Worm (Caenorhabditis elegans) whole organism, L2 larva: ENCODE results near the gene cyy-1.

ENCODE experiments used
- C34F6.9 ChIP-seq: fragments of 150-350 bp; optimal IDR thresholded peaks from 2 replicates; lab custom pipeline; 2014; ENCODE audit warnings: missing biosample characterization, missing genetic modification characterization
- F13H6.1 ChIP-seq: sonication (generic microtip); optimal IDR thresholded peaks from 2 replicates; lab custom pipeline; 2016; ENCODE audit warnings: missing genetic modification characterization, missing compliant biosample characterization
- R02D3.7 ChIP-seq: fragments of 150-350 bp; optimal IDR thresholded peaks from 2 replicates; lab custom pipeline; 2014; ENCODE audit warnings: missing biosample characterization, missing genetic modification characterization
- Y55F3AM.14 ChIP-seq: fragments of 200-800 bp; sonication (Bioruptor generic); optimal IDR thresholded peaks from 2 replicates; lab custom pipeline; 2018; ENCODE audit warnings: mild to moderate bottlenecking, missing genetic modification characterization, missing compliant biosample characterization
- ZK546.5 ChIP-seq: sonication (generic microtip); optimal IDR thresholded peaks from 2 replicates; lab custom pipeline; 2017; ENCODE audit warnings: missing biosample characterization, missing genetic modification characterization
- aly-2 ChIP-seq: fragments of 150-350 bp; optimal IDR thresholded peaks from 2 replicates; lab custom pipeline; 2014; ENCODE audit warnings: missing biosample characterization, missing genetic modification characterization
- ama-1 ChIP-seq: fragments of 150-350 bp; optimal IDR thresholded peaks from 2 replicates; lab custom pipeline; 2018; ENCODE audit warnings: inconsistent platforms
- ceh-82 ChIP-seq: fragments of 150-350 bp; optimal IDR thresholded peaks from 2 replicates; lab custom pipeline; 2014; ENCODE audit warnings: missing biosample characterization, missing genetic modification characterization
- crh-2 ChIP-seq: sonication (generic microtip); optimal IDR thresholded peaks from 2 replicates; lab custom pipeline; 2017; ENCODE audit warnings: missing biosample characterization, missing genetic modification characterization
- dmd-4 ChIP-seq: sonication (generic microtip); optimal IDR thresholded peaks from 2 replicates; lab custom pipeline; 2017; ENCODE audit warnings: missing biosample characterization, missing genetic modification characterization
- egl-27 ChIP-seq: sonication (generic microtip); optimal IDR thresholded peaks from 3 replicates; lab custom pipeline; 2017; ENCODE audit warnings: missing biosample characterization, missing genetic modification reagents, missing genetic modification characterization
- elt-3 ChIP-seq: sonication (generic microtip); optimal IDR thresholded peaks from 2 replicates; lab custom pipeline; 2017; ENCODE audit warnings: missing biosample characterization, missing genetic modification characterization
- fos-1 ChIP-seq: fragments of 150-350 bp; optimal IDR thresholded peaks from 2 replicates; lab custom pipeline; 2014; ENCODE audit warnings: missing biosample characterization, missing genetic modification characterization
- gmeb-1 ChIP-seq: fragments of 150-350 bp; optimal IDR thresholded peaks from 2 replicates; lab custom pipeline; 2014; ENCODE audit warnings: missing biosample characterization, missing genetic modification characterization
- lin-11 ChIP-seq: fragments of 150-350 bp; sonication (generic microtip); optimal IDR thresholded peaks from 2 replicates; lab custom pipeline; 2014; ENCODE audit warnings: missing biosample characterization, missing genetic modification characterization, inconsistent platforms, mixed read lengths
- lin-13 ChIP-seq: fragments of 150-350 bp; optimal IDR thresholded peaks from 2 replicates; lab custom pipeline; 2014; ENCODE audit warnings: missing biosample characterization, missing genetic modification reagents, missing genetic modification characterization
- lin-39 ChIP-seq: fragments of 150-350 bp; optimal IDR thresholded peaks from 2 replicates; lab custom pipeline; 2014; ENCODE audit warnings: missing biosample characterization, missing genetic modification reagents, missing genetic modification characterization
- lsy-2 ChIP-seq, 2 experiments: fragments of 150-350 bp in 1 of 2; sonication (generic microtip) in 1 of 2; optimal IDR thresholded peaks; 2 replicates each; lab custom pipeline; 2014 to 2017; ENCODE audit warnings: missing biosample characterization in 2 of 2, missing genetic modification characterization in 2 of 2
- mab-5 ChIP-seq: fragments of 150-350 bp; optimal IDR thresholded peaks from 2 replicates; lab custom pipeline; 2014; ENCODE audit warnings: missing biosample characterization, missing genetic modification characterization
- mdl-1 ChIP-seq, 2 experiments: fragments of 150-350 bp in 1 of 2; sonication (generic microtip) in 1 of 2; optimal IDR thresholded peaks; 2 replicates each; lab custom pipeline; 2017; ENCODE audit warnings: missing biosample characterization in 2 of 2, missing genetic modification characterization in 2 of 2
- nhr-10 ChIP-seq: sonication (generic microtip); optimal IDR thresholded peaks from 2 replicates; lab custom pipeline; 2017; ENCODE audit warnings: missing biosample characterization, missing genetic modification characterization
- nhr-11 ChIP-seq: fragments of 150-350 bp; optimal IDR thresholded peaks from 2 replicates; lab custom pipeline; 2014; ENCODE audit warnings: missing biosample characterization, missing genetic modification characterization
- nhr-12 ChIP-seq: fragments of 150-350 bp; optimal IDR thresholded peaks from 2 replicates; lab custom pipeline; 2014; ENCODE audit warnings: missing biosample characterization, missing genetic modification characterization
- nhr-129 ChIP-seq: fragments of 150-350 bp; optimal IDR thresholded peaks from 2 replicates; lab custom pipeline; 2014; ENCODE audit warnings: missing biosample characterization, missing genetic modification characterization
- nhr-23 ChIP-seq: fragments of 150-350 bp; optimal IDR thresholded peaks from 2 replicates; lab custom pipeline; 2014; ENCODE audit warnings: missing biosample characterization, missing genetic modification reagents, missing genetic modification characterization
- nhr-6 ChIP-seq: fragments of 150-350 bp; optimal IDR thresholded peaks from 2 replicates; lab custom pipeline; 2014; ENCODE audit warnings: missing biosample characterization, missing genetic modification characterization
- nhr-77 ChIP-seq: fragments of 150-350 bp; optimal IDR thresholded peaks from 2 replicates; lab custom pipeline; 2014; ENCODE audit warnings: missing biosample characterization, missing genetic modification characterization
- peb-1 ChIP-seq: fragments of 150-350 bp; optimal IDR thresholded peaks from 2 replicates; lab custom pipeline; 2014; ENCODE audit warnings: missing biosample characterization, missing genetic modification characterization
- sma-3 ChIP-seq: sonication (generic microtip); optimal IDR thresholded peaks from 2 replicates; lab custom pipeline; 2016; ENCODE audit warnings: missing genetic modification reagents, missing genetic modification characterization, missing compliant biosample characterization
- unc-39 ChIP-seq: fragments of 150-350 bp; optimal IDR thresholded peaks from 2 replicates; lab custom pipeline; 2014; ENCODE audit warnings: missing biosample characterization, missing genetic modification characterization
- unc-55 ChIP-seq: fragments of 150-350 bp; sonication (generic microtip); optimal IDR thresholded peaks from 3 replicates; lab custom pipeline; 2014; ENCODE audit warnings: missing biosample characterization, missing genetic modification reagents, missing genetic modification characterization
- unc-62 ChIP-seq: fragments of 150-350 bp; optimal IDR thresholded peaks from 2 replicates; lab custom pipeline; 2014; ENCODE audit warnings: missing biosample characterization, missing genetic modification reagents, missing genetic modification characterization
- zag-1 ChIP-seq: fragments of 150-350 bp; optimal IDR thresholded peaks from 2 replicates; lab custom pipeline; 2014; ENCODE audit warnings: missing biosample characterization, missing genetic modification characterization
- ztf-1 ChIP-seq: fragments of 200-800 bp; sonication (Bioruptor generic); conservative IDR thresholded peaks from 2 replicates; pipeline ENCODE4 v1.3.6; 2022; ENCODE audit warnings: missing genetic modification characterization, missing compliant biosample characterization
- ztf-11 ChIP-seq: sonication (generic microtip); optimal IDR thresholded peaks from 2 replicates; lab custom pipeline; 2017; ENCODE audit warnings: missing biosample characterization, missing genetic modification characterization
- ztf-4 ChIP-seq: fragments of 150-350 bp; optimal IDR thresholded peaks from 2 replicates; lab custom pipeline; 2014; ENCODE audit warnings: missing biosample characterization, missing genetic modification characterization

Gene cyy-1

DNA sequence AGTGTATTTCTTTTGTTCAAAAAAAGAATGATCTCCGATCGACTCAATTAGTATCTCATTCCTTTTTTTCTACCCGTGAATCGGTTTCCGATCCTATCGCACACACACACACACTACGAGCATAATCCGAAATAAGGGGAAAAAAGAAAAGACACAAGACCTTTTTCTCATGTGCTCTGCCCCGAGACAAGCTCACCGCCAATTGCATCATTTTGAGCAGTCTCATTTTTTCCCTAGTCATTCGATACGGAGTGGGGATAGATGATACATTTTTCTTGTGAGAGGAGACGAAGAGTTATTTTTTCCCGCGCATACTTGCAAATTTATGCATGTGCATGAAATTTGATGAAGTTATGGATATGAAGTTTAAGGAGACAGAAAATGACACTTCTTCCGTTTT, 13.4 kb upstream of the cyy-1 start:
- TF ChIP-seq ztf-1 (GFP tag; lab: Robert Waterston, UW) (no peak), lsy-2 (tag; optimal IDR thresholded peaks at IDR 0.05; lab: Kevin White, UChicago) (peak in 1 of 2 experiments; percentile 46), unc-39 (tag; lab: Kevin White, UChicago) (peak; percentile 92), nhr-129 (tag; lab: Kevin White, UChicago) (peak; percentile 97), lin-39 (tag; lab: Kevin White, UChicago) (no peak), aly-2 (tag; lab: Kevin White, UChicago) (no peak), R02D3.7 (tag; lab: Kevin White, UChicago) (no peak), crh-2 (tag; lab: Kevin White, UChicago) (no peak), lin-13 (GFP tag; lab: Kevin White, UChicago) (peak; percentile 19), F13H6.1 (tag; lab: Kevin White, UChicago) (peak; percentile 20), ztf-11 (tag; lab: Kevin White, UChicago) (no peak), fos-1 (tag; lab: Kevin White, UChicago) (peak; percentile 4), ZK546.5 (no peak), elt-3 (tag; lab: Kevin White, UChicago) (no peak), lin-11 (tag; lab: Kevin White, UChicago) (peak; percentile 11), mab-5 (tag; lab: Kevin White, UChicago) (no peak), unc-55 (GFP tag; lab: Kevin White, UChicago) (peak; percentile 50), ztf-4 (tag; lab: Kevin White, UChicago) (no peak), sma-3 (GFP tag; lab: Kevin White, UChicago) (no peak), C34F6.9 (tag; lab: Kevin White, UChicago) (peak; percentile 73), nhr-23 (no peak), peb-1 (tag; lab: Kevin White, UChicago) (no peak), ama-1 (lab: Kevin White, UChicago) (no peak), mdl-1 (tag; optimal IDR thresholded peaks at IDR 0.05; lab: Kevin White, UChicago) (no peak), egl-27 (tag; lab: Kevin White, UChicago) (no peak), nhr-11 (tag; lab: Kevin White, UChicago) (no peak), gmeb-1 (tag; lab: Kevin White, UChicago) (no peak), nhr-10 (tag; lab: Kevin White, UChicago) (no peak), nhr-6 (tag; lab: Kevin White, UChicago) (no peak), nhr-12 (tag; lab: Kevin White, UChicago) (no peak), ceh-82 (no peak), zag-1 (tag; lab: Kevin White, UChicago) (peak; percentile 51), unc-62 (GFP tag; lab: Kevin White, UChicago) (no peak)

DNA sequence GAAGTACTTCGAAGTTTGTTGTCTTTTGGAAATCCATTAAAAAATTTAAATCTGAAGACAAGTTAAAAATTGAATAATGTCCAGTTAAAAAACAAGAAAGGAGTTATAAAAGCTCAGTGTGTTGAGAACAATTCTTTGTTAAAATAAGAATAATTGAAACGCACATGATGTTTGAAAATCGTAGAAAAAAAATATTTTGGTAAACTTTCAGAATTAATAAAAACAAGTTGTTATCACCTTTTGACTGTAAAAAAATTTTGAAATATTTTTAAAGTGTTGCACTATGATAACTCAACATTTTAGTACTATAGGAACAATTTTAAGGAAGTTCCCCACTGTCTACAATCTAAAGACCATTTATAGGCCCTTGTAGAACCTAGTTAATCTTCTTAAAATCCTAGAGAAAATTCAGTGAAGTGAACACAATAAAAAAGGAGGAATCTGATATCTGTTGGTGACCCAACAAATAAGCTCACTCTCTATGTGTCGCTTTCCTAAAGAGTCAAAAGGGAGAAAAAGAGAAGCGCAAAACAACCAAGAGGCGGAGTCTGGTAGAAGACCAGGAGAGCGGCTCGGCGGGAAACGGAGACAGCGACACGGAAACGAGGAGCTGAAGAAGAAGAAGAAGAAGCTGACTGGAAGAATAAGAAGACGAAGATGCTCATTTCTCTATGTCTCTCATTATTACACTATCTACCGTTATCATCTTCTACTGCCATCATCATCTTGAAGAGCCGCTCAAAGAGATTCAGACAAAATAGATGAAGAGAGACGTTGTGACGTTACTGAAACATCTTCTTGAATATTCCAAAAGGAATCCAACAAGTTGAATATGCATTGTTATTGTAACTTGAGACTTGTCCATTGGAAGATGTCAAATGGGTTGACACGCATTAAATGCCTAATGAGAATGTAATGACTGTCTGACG, 11.0 kb upstream of the cyy-1 start, which contains the start of gene ZK353.10:
TSS of gene ZK353.10 (minus strand) at position 51 of the 929 bp plus-strand sequence.
- TF ChIP-seq fos-1 (tag; lab: Kevin White, UChicago) = no peak
- peak in 1 of 2 experiments; percentile 45 for TF ChIP-seq lsy-2 (tag; optimal IDR thresholded peaks at IDR 0.05; lab: Kevin White, UChicago)
- TF ChIP-seq unc-55 (GFP tag; lab: Kevin White, UChicago) = peak; percentile 73
- TF ChIP-seq C34F6.9 (tag; lab: Kevin White, UChicago) = peak; percentile 20

DNA sequence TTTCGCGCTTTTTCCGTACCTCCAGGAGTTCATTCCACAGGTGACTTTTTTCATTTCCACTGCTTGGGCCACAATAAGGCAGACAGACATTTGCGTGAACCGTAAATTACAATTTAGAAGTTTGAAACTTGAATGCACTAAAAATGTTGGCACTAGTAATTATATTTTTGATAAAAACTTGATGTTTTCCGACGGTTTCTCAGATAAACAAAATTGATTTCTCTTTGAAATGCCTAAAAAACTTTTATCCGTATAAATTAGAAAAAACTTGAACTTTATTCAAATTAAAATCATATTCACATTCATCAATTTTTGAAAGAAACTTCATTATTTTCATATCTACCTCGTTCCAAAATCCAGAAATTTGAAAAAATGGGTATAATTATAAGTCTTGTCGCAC, 10.0 kb upstream of the cyy-1 start, which contains the start of gene ZK353.3:
TSS of gene ZK353.3 (plus strand) at position 301 of the 400 bp plus-strand sequence.
- TF ChIP-seq nhr-12 (tag; lab: Kevin White, UChicago) (no peak), dmd-4 (tag; lab: Kevin White, UChicago) (no peak), Y55F3AM.14 (GFP tag; lab: Kevin White, UChicago) (no peak), nhr-129 (tag; lab: Kevin White, UChicago) (no peak), nhr-77 (tag; lab: Kevin White, UChicago) (no peak), unc-55 (GFP tag; lab: Kevin White, UChicago) (no peak)
